Worm (Caenorhabditis elegans) whole organism, L2 larva: ENCODE measurements around the gene flp-27.

Experiments used
- C34F6.9 ChIP-seq: fragments of 150-350 bp; optimal IDR thresholded peaks from 2 replicates; lab custom pipeline; 2014; ENCODE audit warnings: missing biosample characterization, missing genetic modification characterization
- F13H6.1 ChIP-seq: sonication (generic microtip); optimal IDR thresholded peaks from 2 replicates; lab custom pipeline; 2016; ENCODE audit warnings: missing genetic modification characterization, missing compliant biosample characterization
- R02D3.7 ChIP-seq: fragments of 150-350 bp; optimal IDR thresholded peaks from 2 replicates; lab custom pipeline; 2014; ENCODE audit warnings: missing biosample characterization, missing genetic modification characterization
- Y55F3AM.14 ChIP-seq: fragments of 200-800 bp; sonication (Bioruptor generic); optimal IDR thresholded peaks from 2 replicates; lab custom pipeline; 2018; ENCODE audit warnings: mild to moderate bottlenecking, missing genetic modification characterization, missing compliant biosample characterization
- ZK546.5 ChIP-seq: sonication (generic microtip); optimal IDR thresholded peaks from 2 replicates; lab custom pipeline; 2017; ENCODE audit warnings: missing biosample characterization, missing genetic modification characterization
- aly-2 ChIP-seq: fragments of 150-350 bp; optimal IDR thresholded peaks from 2 replicates; lab custom pipeline; 2014; ENCODE audit warnings: missing biosample characterization, missing genetic modification characterization
- ama-1 ChIP-seq: fragments of 150-350 bp; optimal IDR thresholded peaks from 2 replicates; lab custom pipeline; 2018; ENCODE audit warnings: inconsistent platforms
- ceh-16 ChIP-seq: fragments of 150-350 bp; optimal IDR thresholded peaks from 2 replicates; lab custom pipeline; 2014; ENCODE audit warnings: missing biosample characterization, missing genetic modification characterization
- ceh-82 ChIP-seq: fragments of 150-350 bp; optimal IDR thresholded peaks from 2 replicates; lab custom pipeline; 2014; ENCODE audit warnings: missing biosample characterization, missing genetic modification characterization
- crh-2 ChIP-seq: sonication (generic microtip); optimal IDR thresholded peaks from 2 replicates; lab custom pipeline; 2017; ENCODE audit warnings: missing biosample characterization, missing genetic modification characterization
- egl-27 ChIP-seq: sonication (generic microtip); optimal IDR thresholded peaks from 3 replicates; lab custom pipeline; 2017; ENCODE audit warnings: missing biosample characterization, missing genetic modification reagents, missing genetic modification characterization
- elt-1 ChIP-seq: fragments of 150-350 bp; optimal IDR thresholded peaks from 2 replicates; lab custom pipeline; 2014; ENCODE audit warnings: missing biosample characterization, missing genetic modification characterization
- elt-3 ChIP-seq: sonication (generic microtip); optimal IDR thresholded peaks from 2 replicates; lab custom pipeline; 2017; ENCODE audit warnings: missing biosample characterization, missing genetic modification characterization
- fos-1 ChIP-seq: fragments of 150-350 bp; optimal IDR thresholded peaks from 2 replicates; lab custom pipeline; 2014; ENCODE audit warnings: missing biosample characterization, missing genetic modification characterization
- gmeb-1 ChIP-seq: fragments of 150-350 bp; optimal IDR thresholded peaks from 2 replicates; lab custom pipeline; 2014; ENCODE audit warnings: missing biosample characterization, missing genetic modification characterization
- lin-11 ChIP-seq: fragments of 150-350 bp; sonication (generic microtip); optimal IDR thresholded peaks from 2 replicates; lab custom pipeline; 2014; ENCODE audit warnings: missing biosample characterization, missing genetic modification characterization, inconsistent platforms, mixed read lengths
- lin-39 ChIP-seq: fragments of 150-350 bp; optimal IDR thresholded peaks from 2 replicates; lab custom pipeline; 2014; ENCODE audit warnings: missing biosample characterization, missing genetic modification reagents, missing genetic modification characterization
- lsy-2 ChIP-seq, 2 experiments: fragments of 150-350 bp in 1 of 2; sonication (generic microtip) in 1 of 2; optimal IDR thresholded peaks; 2 replicates each; lab custom pipeline; 2014 to 2017; ENCODE audit warnings: missing biosample characterization in 2 of 2, missing genetic modification characterization in 2 of 2
- mbf-1 ChIP-seq: sonication (generic microtip); optimal IDR thresholded peaks from 2 replicates; lab custom pipeline; 2017; ENCODE audit warnings: missing biosample characterization, missing genetic modification characterization
- mdl-1 ChIP-seq, 2 experiments: fragments of 150-350 bp in 1 of 2; sonication (generic microtip) in 1 of 2; optimal IDR thresholded peaks; 2 replicates each; lab custom pipeline; 2017; ENCODE audit warnings: missing biosample characterization in 2 of 2, missing genetic modification characterization in 2 of 2
- nhr-10 ChIP-seq: sonication (generic microtip); optimal IDR thresholded peaks from 2 replicates; lab custom pipeline; 2017; ENCODE audit warnings: missing biosample characterization, missing genetic modification characterization
- nhr-11 ChIP-seq: fragments of 150-350 bp; optimal IDR thresholded peaks from 2 replicates; lab custom pipeline; 2014; ENCODE audit warnings: missing biosample characterization, missing genetic modification characterization
- nhr-12 ChIP-seq: fragments of 150-350 bp; optimal IDR thresholded peaks from 2 replicates; lab custom pipeline; 2014; ENCODE audit warnings: missing biosample characterization, missing genetic modification characterization
- nhr-21 ChIP-seq: fragments of 150-350 bp; optimal IDR thresholded peaks from 2 replicates; lab custom pipeline; 2014; ENCODE audit warnings: missing biosample characterization, missing genetic modification characterization
- nhr-23 ChIP-seq: fragments of 150-350 bp; optimal IDR thresholded peaks from 2 replicates; lab custom pipeline; 2014; ENCODE audit warnings: missing biosample characterization, missing genetic modification reagents, missing genetic modification characterization
- nhr-237 ChIP-seq: fragments of 150-350 bp; optimal IDR thresholded peaks from 2 replicates; lab custom pipeline; 2014; ENCODE audit warnings: missing biosample characterization, missing genetic modification characterization
- nhr-25 ChIP-seq: fragments of 150-350 bp; sonication (generic microtip); optimal IDR thresholded peaks from 3 replicates; lab custom pipeline; 2014; ENCODE audit warnings: missing biosample characterization, missing genetic modification characterization
- nhr-6 ChIP-seq: fragments of 150-350 bp; optimal IDR thresholded peaks from 2 replicates; lab custom pipeline; 2014; ENCODE audit warnings: missing biosample characterization, missing genetic modification characterization
- nhr-77 ChIP-seq: fragments of 150-350 bp; optimal IDR thresholded peaks from 2 replicates; lab custom pipeline; 2014; ENCODE audit warnings: missing biosample characterization, missing genetic modification characterization
- peb-1 ChIP-seq: fragments of 150-350 bp; optimal IDR thresholded peaks from 2 replicates; lab custom pipeline; 2014; ENCODE audit warnings: missing biosample characterization, missing genetic modification characterization
- sma-3 ChIP-seq: sonication (generic microtip); optimal IDR thresholded peaks from 2 replicates; lab custom pipeline; 2016; ENCODE audit warnings: missing genetic modification reagents, missing genetic modification characterization, missing compliant biosample characterization
- sma-9 ChIP-seq, 2 experiments: fragments of 150-350 bp in 1 of 2; sonication (generic microtip) in 1 of 2; optimal IDR thresholded peaks; 2 replicates each; lab custom pipeline; 2014 to 2016; ENCODE audit warnings: missing genetic modification characterization in 2 of 2, mild to moderate bottlenecking in 1 of 2, missing biosample characterization in 1 of 2, missing compliant biosample characterization in 1 of 2, missing genetic modification reagents in 1 of 2, moderate library complexity in 1 of 2
- snpc-4 ChIP-seq: fragments of 150-350 bp; optimal IDR thresholded peaks from 2 replicates; lab custom pipeline; 2014; ENCODE audit warnings: missing biosample characterization, missing genetic modification characterization
- unc-55 ChIP-seq: fragments of 150-350 bp; sonication (generic microtip); optimal IDR thresholded peaks from 3 replicates; lab custom pipeline; 2014; ENCODE audit warnings: missing biosample characterization, missing genetic modification reagents, missing genetic modification characterization
- unc-62 ChIP-seq: fragments of 150-350 bp; optimal IDR thresholded peaks from 2 replicates; lab custom pipeline; 2014; ENCODE audit warnings: missing biosample characterization, missing genetic modification reagents, missing genetic modification characterization
- ztf-1 ChIP-seq: fragments of 200-800 bp; sonication (Bioruptor generic); conservative IDR thresholded peaks from 2 replicates; pipeline ENCODE4 v1.3.6; 2022; ENCODE audit warnings: missing genetic modification characterization, missing compliant biosample characterization
- ztf-11 ChIP-seq: sonication (generic microtip); optimal IDR thresholded peaks from 2 replicates; lab custom pipeline; 2017; ENCODE audit warnings: missing biosample characterization, missing genetic modification characterization

The flp-27 gene

ce11 chrII:5669580-5669979 is 11.2 kb upstream of the flp-27 start, which contains the start of gene C25H3.17:
Gene C25H3.17 (minus strand): TSS chrII:5669680.
- TF ChIP-seq snpc-4 (tag; lab: Kevin White, UChicago) (no peak), ceh-16 (tag; lab: Kevin White, UChicago) (no peak), ama-1 (lab: Kevin White, UChicago) (no peak), lin-11 (tag; lab: Kevin White, UChicago) (no peak), nhr-25 (tag; lab: Kevin White, UChicago) (no peak), F13H6.1 (tag; lab: Kevin White, UChicago) (no peak), lin-39 (no peak), crh-2 (tag; lab: Kevin White, UChicago) (no peak), sma-3 (no peak), nhr-23 (tag; lab: Kevin White, UChicago) (no peak), nhr-77 (tag; lab: Kevin White, UChicago) (no peak), nhr-237 (tag; lab: Kevin White, UChicago) (no peak), ZK546.5 (tag; lab: Kevin White, UChicago) (no peak), mdl-1 (tag; optimal IDR thresholded peaks at IDR 0.05; lab: Kevin White, UChicago) (no peak), nhr-10 (tag; lab: Kevin White, UChicago) (no peak), nhr-12 (tag; lab: Kevin White, UChicago) (no peak), unc-62 (GFP tag; lab: Kevin White, UChicago) (no peak), unc-55 (GFP tag; lab: Kevin White, UChicago) (no peak), egl-27 (tag; lab: Kevin White, UChicago) (no peak)

- TF ChIP-seq ama-1 (lab: Kevin White, UChicago) (no peak), C34F6.9 (tag; lab: Kevin White, UChicago) (peak; percentile 47), mbf-1 (tag; lab: Kevin White, UChicago) (no peak), Y55F3AM.14 (GFP tag; lab: Kevin White, UChicago) (no peak), fos-1 (tag; lab: Kevin White, UChicago) (peak; percentile 33), ztf-11 (tag; lab: Kevin White, UChicago) (no peak), nhr-25 (tag; lab: Kevin White, UChicago) (peak; percentile 41), lin-39 (no peak), sma-9 (GFP tag; optimal IDR thresholded peaks at IDR 0.05; lab: Kevin White, UChicago) (no peak), sma-9 (tag; optimal IDR thresholded peaks at IDR 0.05; lab: Kevin White, UChicago) (no peak), peb-1 (tag; lab: Kevin White, UChicago) (no peak), nhr-237 (tag; lab: Kevin White, UChicago) (no peak), nhr-12 (tag; lab: Kevin White, UChicago) (no peak), ztf-1 (GFP tag; lab: Robert Waterston, UW) (no peak), sma-3 (peak; percentile 10), nhr-6 (tag; lab: Kevin White, UChicago) (no peak), crh-2 (tag; lab: Kevin White, UChicago) (peak; percentile 59), nhr-10 (tag; lab: Kevin White, UChicago) (no peak), unc-55 (GFP tag; lab: Kevin White, UChicago) (peak; percentile 16), aly-2 (no peak), nhr-21 (peak; percentile 21), lsy-2 (tag; optimal IDR thresholded peaks at IDR 0.05; lab: Kevin White, UChicago) (peak in 1 of 2 experiments; percentile 43), mdl-1 (tag; optimal IDR thresholded peaks at IDR 0.05; lab: Kevin White, UChicago) (no peak), F13H6.1 (tag; lab: Kevin White, UChicago) (peak; percentile 13), elt-1 (tag; lab: Kevin White, UChicago) (no peak), elt-3 (tag; lab: Kevin White, UChicago) (no peak), gmeb-1 (tag; lab: Kevin White, UChicago) (no peak)
- TF ChIP-seq, all 48 proteins: peak for 9
These were observed 8.2 kb downstream of the flp-27 start, which contains the start of gene C25H3.11 for ce11 chrII:5688959-5689358. Gene C25H3.11 (minus strand): TSS chrII:5689040.

ce11 chrII:5691216-5691771 is 10.5 kb downstream of the flp-27 start, which contains the start of the genes ndub-5 and eif-2D:
Gene ndub-5 (minus strand): TSS chrII:5691353.
Gene eif-2D (plus strand): TSS chrII:5691721.
- peak; percentile 11 for TF ChIP-seq C34F6.9 (tag; lab: Kevin White, UChicago)
- no peak for TF ChIP-seq ceh-82 (tag; lab: Kevin White, UChicago)
- TF ChIP-seq snpc-4 (tag; lab: Kevin White, UChicago), result no peak
- TF ChIP-seq nhr-10 (tag; lab: Kevin White, UChicago), result no peak
- TF ChIP-seq lsy-2 (tag; optimal IDR thresholded peaks at IDR 0.05; lab: Kevin White, UChicago), result peak in 1 of 2 experiments; percentile 39
- TF ChIP-seq nhr-23 (tag; lab: Kevin White, UChicago), result no peak
- TF ChIP-seq F13H6.1 (tag; lab: Kevin White, UChicago), result no peak
- TF ChIP-seq nhr-6 (tag; lab: Kevin White, UChicago), result no peak
- TF ChIP-seq R02D3.7 (tag; lab: Kevin White, UChicago), result no peak
- no peak for TF ChIP-seq nhr-11 (tag; lab: Kevin White, UChicago)
- no peak for TF ChIP-seq aly-2
- TF ChIP-seq unc-62 (GFP tag; lab: Kevin White, UChicago), result no peak
- TF ChIP-seq mbf-1 (tag; lab: Kevin White, UChicago), result no peak
- TF ChIP-seq, all 48 proteins: peak for 2
